Worm (Caenorhabditis elegans) whole organism, L4/young adult: ENCODE measurements around the gene F16H6.8.
A peak's percentile ranks its signal among the peaks of the same experiment; 100 is the strongest.
"Not testable (repeated sequence)": the region's sequence is repeated elsewhere in the genome, so short reads cannot be mapped to it uniquely, and the experiment has no call there.

ENCODE experiments used
- W03F9.2 ChIP-seq: fragments of 150-350 bp; optimal IDR thresholded peaks from 2 replicates; lab custom pipeline; 2014; ENCODE audit warnings: missing biosample characterization, missing genetic modification characterization
- dao-5 ChIP-seq: sonication (generic microtip); optimal IDR thresholded peaks from 2 replicates; lab custom pipeline; 2016; ENCODE audit warnings: missing genotype, missing genetic modification characterization, moderate library complexity, missing compliant biosample characterization
- him-1 ChIP-seq: sonication (generic microtip); optimal IDR thresholded peaks from 2 replicates; lab custom pipeline; 2016; ENCODE audit warnings: missing genotype, missing genetic modification reagents, missing genetic modification characterization, missing compliant biosample characterization

F16H6.8 gene

DNA sequence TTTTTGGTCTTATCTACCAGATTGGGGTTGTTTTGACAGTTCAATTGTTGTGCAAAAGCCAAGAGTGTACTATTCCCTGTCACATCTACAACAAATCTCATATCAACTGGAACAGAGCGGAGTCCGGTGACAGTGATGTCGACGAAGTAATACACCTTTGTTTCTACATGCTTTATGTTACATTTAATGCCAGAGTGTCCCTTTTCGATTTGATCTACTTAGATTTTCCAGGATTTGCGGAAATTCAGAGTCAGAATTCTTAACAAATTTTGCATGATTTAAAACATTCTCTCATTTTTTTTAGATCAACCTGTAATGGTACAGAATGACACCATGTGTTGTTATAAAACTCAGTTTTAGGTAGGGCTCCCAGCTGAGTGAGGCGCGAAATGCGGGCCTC lies at the start of gene F16H6.8:
Gene F16H6.8 (minus strand): TSS at position 101 of the 400 bp plus-strand sequence.
- TF ChIP-seq dao-5; W03F9.2 (tag; lab: Kevin White, UChicago); him-1 (tag; lab: Kevin White, UChicago): not testable (repeated sequence)

ce11 chrV:18265514-18265913 lies 49.4 kb upstream of the F16H6.8 start:
- TF ChIP-seq him-1 (tag; lab: Kevin White, UChicago) = no peak
- no peak for TF ChIP-seq W03F9.2 (tag; lab: Kevin White, UChicago)
- TF ChIP-seq dao-5 = no peak

DNA sequence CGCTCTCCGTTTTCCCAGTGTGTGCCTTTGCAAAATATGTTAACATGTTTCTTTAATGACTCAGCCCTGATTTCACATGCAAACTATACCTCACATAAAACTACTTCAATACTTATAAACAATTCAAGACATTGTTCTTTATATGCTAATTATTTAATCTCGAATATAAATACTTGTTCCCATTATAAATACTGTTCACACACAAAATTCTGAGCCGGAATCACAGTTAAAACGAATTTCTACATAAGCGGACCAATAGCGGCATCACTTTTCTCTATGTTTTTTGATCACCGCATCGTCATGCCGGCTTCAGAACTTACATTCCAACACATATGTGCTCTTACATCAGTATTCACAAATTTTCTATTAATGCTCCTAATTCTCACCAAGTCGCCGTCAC lies 38.4 kb upstream of the F16H6.8 start, which contains the start of gene R10E8.5:
Gene R10E8.5 (plus strand): TSS at position 301 of the 400 bp plus-strand sequence.
- no peak for TF ChIP-seq dao-5
- TF ChIP-seq him-1 (tag; lab: Kevin White, UChicago) = no peak
- no peak for TF ChIP-seq W03F9.2 (tag; lab: Kevin White, UChicago)

DNA sequence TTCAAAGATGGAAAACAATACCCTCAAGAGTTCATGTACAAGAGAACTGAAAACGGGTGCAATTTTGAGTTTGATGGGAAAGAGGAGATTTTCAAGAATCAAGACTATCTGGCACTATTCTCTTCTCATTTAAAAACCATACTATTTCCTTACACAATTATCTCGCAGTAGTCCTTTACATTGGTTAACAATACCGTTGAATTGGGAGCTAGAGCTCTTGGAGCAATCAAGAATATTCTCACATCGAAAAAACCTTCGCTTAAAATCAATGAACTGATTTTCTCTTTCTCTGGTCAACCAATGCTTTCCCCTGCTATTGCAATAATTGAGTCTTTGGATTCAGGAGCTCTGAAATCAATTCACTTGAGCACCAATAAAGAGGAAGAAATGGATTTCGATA lies 37.4 kb upstream of the F16H6.8 start, which contains the start of gene R10E8.2:
Gene R10E8.2 (plus strand): TSS at position 301 of the 400 bp plus-strand sequence.
- TF ChIP-seq W03F9.2 (tag; lab: Kevin White, UChicago) (no peak), dao-5 (no peak), him-1 (tag; lab: Kevin White, UChicago) (no peak)

- no peak for TF ChIP-seq W03F9.2 (tag; lab: Kevin White, UChicago)
- TF ChIP-seq dao-5 = no peak
- TF ChIP-seq him-1 (tag; lab: Kevin White, UChicago) = no peak
Measured at ce11 chrV:18252239-18252638, 36.2 kb upstream of the F16H6.8 start, which contains the start of gene R10E8.1. Gene R10E8.1, minus strand, starts transcription at chrV:18252416.

- TF ChIP-seq dao-5 (no peak), W03F9.2 (tag; lab: Kevin White, UChicago) (no peak), him-1 (tag; lab: Kevin White, UChicago) (no peak)
Measured at ce11 chrV:18246077-18246476, 30.0 kb upstream of the F16H6.8 start.

- TF ChIP-seq him-1 (tag; lab: Kevin White, UChicago) = no peak
- TF ChIP-seq dao-5 = no peak
- no peak for TF ChIP-seq W03F9.2 (tag; lab: Kevin White, UChicago)
Measured at ce11 chrV:18244408-18244807, 28.3 kb upstream of the F16H6.8 start.

DNA sequence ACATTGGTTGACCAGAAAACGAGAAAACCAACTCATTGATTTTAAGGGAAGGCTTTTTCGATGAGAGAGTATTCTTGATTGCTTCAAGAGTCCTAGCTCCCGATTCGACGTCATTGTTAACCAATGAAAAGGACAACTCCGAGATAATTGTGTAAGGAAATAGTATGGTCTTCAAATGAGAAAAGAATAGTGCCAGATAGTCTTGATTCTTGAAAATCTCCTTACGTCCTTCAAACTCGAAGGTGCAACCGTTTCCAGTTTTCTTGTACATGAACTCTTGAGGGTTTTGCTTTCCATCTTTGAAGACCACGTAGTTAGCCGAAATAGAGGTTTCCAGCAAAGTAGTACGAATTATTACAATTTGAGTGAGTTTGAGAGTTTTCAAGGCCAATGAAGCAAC lies 27.2 kb upstream of the F16H6.8 start:
- TF ChIP-seq dao-5 = no peak
- no peak for TF ChIP-seq him-1 (tag; lab: Kevin White, UChicago)
- TF ChIP-seq W03F9.2 (tag; lab: Kevin White, UChicago) = no peak

ce11 chrV:18241328-18241727 lies 25.3 kb upstream of the F16H6.8 start, which contains the start of gene R10E8.8:
Gene R10E8.8, minus strand, starts transcription at chrV:18241670.
- TF ChIP-seq him-1 (tag; lab: Kevin White, UChicago) (no peak), W03F9.2 (tag; lab: Kevin White, UChicago) (peak; percentile 30)

- TF ChIP-seq dao-5 = no peak
- no peak for TF ChIP-seq W03F9.2 (tag; lab: Kevin White, UChicago)
- no peak for TF ChIP-seq him-1 (tag; lab: Kevin White, UChicago)
Measured at ce11 chrV:18236714-18237288, 20.7 kb upstream of the F16H6.8 start, which contains the start of gene R10E8.3. Gene R10E8.3, minus strand, starts transcription at chrV:18236764.

ce11 chrV:18235808-18236207 lies 19.7 kb upstream of the F16H6.8 start:
- TF ChIP-seq W03F9.2 (tag; lab: Kevin White, UChicago) (no peak), dao-5 (no peak), him-1 (tag; lab: Kevin White, UChicago) (no peak)

- no peak for TF ChIP-seq him-1 (tag; lab: Kevin White, UChicago)
- no peak for TF ChIP-seq W03F9.2 (tag; lab: Kevin White, UChicago)
- TF ChIP-seq dao-5 = no peak
Measured at ce11 chrV:18224353-18224752, 8.3 kb upstream of the F16H6.8 start, which contains the start of gene F16H6.10. Gene F16H6.10, minus strand, starts transcription at chrV:18224453.

DNA sequence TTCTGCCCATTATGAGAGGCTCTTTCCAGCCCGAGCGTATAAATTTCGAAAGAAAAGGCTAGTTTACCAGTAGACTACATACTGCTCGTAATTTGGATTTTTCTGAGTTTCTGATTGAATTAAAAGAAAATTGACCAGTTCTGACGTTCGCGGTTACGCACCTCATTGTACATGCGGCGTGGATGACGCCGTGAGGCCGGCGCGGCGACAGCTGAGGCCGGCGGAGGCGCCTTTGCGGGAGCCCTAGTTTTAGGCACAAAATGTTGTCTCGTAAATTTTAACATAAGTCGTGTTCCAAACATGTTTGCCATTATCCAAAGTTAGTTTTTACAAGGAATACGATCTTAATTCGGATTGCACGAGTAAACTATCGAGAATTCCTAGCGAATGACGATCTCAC lies 709 bp upstream of the F16H6.8 start, which contains the start of gene F16H6.9:
Gene F16H6.9 (plus strand): TSS at position 301 of the 400 bp plus-strand sequence.
- TF ChIP-seq dao-5; him-1 (tag; lab: Kevin White, UChicago); W03F9.2 (tag; lab: Kevin White, UChicago): not testable (repeated sequence)

ce11 chrV:18212848-18213247 lies 3.2 kb downstream of the F16H6.8 start:
- TF ChIP-seq dao-5 (no peak), W03F9.2 (tag; lab: Kevin White, UChicago) (no peak), him-1 (tag; lab: Kevin White, UChicago) (no peak)
